Fruit fly (Drosophila melanogaster) Kc167 (cell line): Measurements from ENCODE around the gene CG2061.

ENCODE experiments used
- Myc ChIP-seq: fragments of >200 bp; optimal IDR thresholded peaks from 2 replicates; lab custom pipeline; 2017; ENCODE audit warnings: missing external identifiers
- Sin3A ChIP-seq: fragments of >200 bp; optimal IDR thresholded peaks from 2 replicates; lab custom pipeline; 2018; ENCODE audit warnings: missing external identifiers
- h ChIP-seq: fragments of >200 bp; optimal IDR thresholded peaks from 3 replicates; lab custom pipeline; 2018; ENCODE audit warnings: missing external identifiers
- insv ChIP-seq: fragments of >200 bp; optimal IDR thresholded peaks from 3 replicates; lab custom pipeline; 2018; ENCODE audit warnings: missing external identifiers
- psq ChIP-seq: fragments of >200 bp; optimal IDR thresholded peaks from 2 replicates; lab custom pipeline; 2017; ENCODE audit warnings: missing external identifiers
- ttk ChIP-seq: sonication (Bioruptor generic); optimal IDR thresholded peaks from 2 replicates; lab custom pipeline; 2017; ENCODE audit warnings: missing external identifiers

dm6 chrX:11066252-11066651, 26.0 kb upstream of the CG2061 start, which contains the start of gene CG15203:
- TF ChIP-seq h (lab: Kevin White, UChicago) = no peak
- TF ChIP-seq Myc (lab: Kevin White, UChicago) = no peak
- no peak for TF ChIP-seq ttk (lab: Kevin White, UChicago)
- TF ChIP-seq Sin3A (lab: Kevin White, UChicago) = no peak
- TF ChIP-seq psq = no peak
- TF ChIP-seq insv (lab: Kevin White, UChicago) = no peak
